Fruit fly (Drosophila melanogaster): ENCODE data around the gene RpS13.

DNA sequence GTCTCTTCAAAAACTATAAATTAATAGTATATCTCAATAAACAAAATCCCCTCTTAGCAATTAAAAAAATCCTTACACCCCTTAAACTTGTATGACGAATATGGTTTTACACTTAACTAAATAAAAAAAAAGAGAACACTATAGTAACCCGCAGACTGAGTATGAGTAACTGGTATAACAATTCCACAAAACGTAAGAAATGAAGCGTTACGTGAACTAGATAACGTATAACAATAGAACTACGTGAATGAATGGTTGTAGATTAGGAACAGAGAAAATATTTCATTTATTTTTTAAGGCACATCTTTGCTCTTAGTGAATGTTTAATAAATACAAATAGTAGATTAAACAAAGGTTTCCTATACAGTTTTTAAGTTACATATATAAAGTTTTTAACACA lies 9.0 kb downstream of the RpS13 start:
- TF ChIP-seq CG8319 (GFP tag; optimal IDR thresholded peaks at IDR 0.05), result no peak
- TF ChIP-seq OdsH (GFP tag; optimal IDR thresholded peaks at IDR 0.05), result no peak
- no peak for TF ChIP-seq CG6792 (GFP tag; optimal IDR thresholded peaks at IDR 0.05)
- no peak for TF ChIP-seq Lpt (GFP tag; optimal IDR thresholded peaks at IDR 0.05)
- TF ChIP-seq Eip75B (GFP tag; optimal IDR thresholded peaks at IDR 0.05), result no peak
- TF ChIP-seq dac (GFP tag; optimal IDR thresholded peaks at IDR 0.05), result no peak
- no peak for TF ChIP-seq vri (GFP tag; optimal IDR thresholded peaks at IDR 0.05)
- no peak for TF ChIP-seq Sox14 (GFP tag; optimal IDR thresholded peaks at IDR 0.05)

Data from whole organism, prepupa.